Worm (Caenorhabditis elegans) whole organism, L1 larva: ENCODE results near the gene twk-28.

Experiments used
- blmp-1 ChIP-seq: fragments of 150-350 bp; optimal IDR thresholded peaks from 2 replicates; lab custom pipeline; 2014; ENCODE audit warnings: missing biosample characterization, missing genetic modification characterization
- dpl-1 ChIP-seq, 3 experiments: fragments of 150-350 bp in 2 of 3; sonication (generic microtip) in 1 of 3; optimal IDR thresholded peaks; 2 replicates each; lab custom pipeline; 2014 to 2017; ENCODE audit warnings: missing biosample characterization in 3 of 3, missing genetic modification characterization in 3 of 3, missing genetic modification reagents in 3 of 3
- elt-2 ChIP-seq: sonication (generic microtip); optimal IDR thresholded peaks from 2 replicates; lab custom pipeline; 2016; ENCODE audit warnings: missing genetic modification characterization, mild to moderate bottlenecking, inconsistent platforms, missing compliant biosample characterization, missing genetic modification reagents
- elt-3 ChIP-seq, 6 experiments: fragments of 150-350 bp in 1 of 6; sonication (generic microtip); optimal IDR thresholded peaks; 2 replicates each; lab custom pipeline; 2017 to 2018; ENCODE audit warnings: missing biosample characterization in 6 of 6, missing genetic modification characterization in 6 of 6, inconsistent platforms in 1 of 6
- fkh-10 ChIP-seq: sonication (generic microtip); optimal IDR thresholded peaks from 2 replicates; lab custom pipeline; 2017; ENCODE audit warnings: missing biosample characterization, missing genetic modification reagents, missing genetic modification characterization
- irx-1 ChIP-seq: sonication (generic microtip); optimal IDR thresholded peaks from 2 replicates; lab custom pipeline; 2016; ENCODE audit warnings: missing genetic modification characterization, missing compliant biosample characterization
- isw-1 ChIP-seq: fragments of 200-800 bp; sonication (Bioruptor generic); IDR thresholded peaks from 2 replicates; pipeline ENCODE4 v1.3.6; 2022; ENCODE audit warnings: missing genetic modification characterization, missing compliant biosample characterization
- lin-14 ChIP-seq: fragments of 200-800 bp; sonication (Bioruptor generic); optimal IDR thresholded peaks from 2 replicates; lab custom pipeline; 2018; ENCODE audit warnings: mild to moderate bottlenecking, missing genetic modification characterization, moderate library complexity, missing compliant biosample characterization
- lin-35 ChIP-seq, 2 experiments: fragments of 150-350 bp; optimal IDR thresholded peaks; 2 replicates each; lab custom pipeline; 2014; ENCODE audit warnings: missing biosample characterization in 2 of 2, missing genetic modification characterization in 2 of 2, missing genetic modification reagents in 2 of 2
- lsy-2 ChIP-seq, 2 experiments: fragments of 150-350 bp; optimal IDR thresholded peaks; 2 replicates each; lab custom pipeline; 2014; ENCODE audit warnings: missing biosample characterization in 2 of 2, missing genetic modification characterization in 2 of 2
- mdl-1 ChIP-seq, 2 experiments: fragments of 150-350 bp; optimal IDR thresholded peaks; 2 replicates each; lab custom pipeline; 2014 to 2017; ENCODE audit warnings: missing biosample characterization in 2 of 2, missing genetic modification characterization in 2 of 2, inconsistent platforms in 1 of 2
- nhr-19 ChIP-seq: fragments of 200-800 bp; sonication (Bioruptor generic); conservative IDR thresholded peaks from 2 replicates; pipeline ENCODE4 v1.3.6; 2022; ENCODE audit warnings: missing genetic modification characterization, missing compliant biosample characterization
- nhr-20 ChIP-seq: sonication (generic microtip); optimal IDR thresholded peaks from 2 replicates; lab custom pipeline; 2016; ENCODE audit warnings: mild to moderate bottlenecking, missing genetic modification characterization, missing compliant biosample characterization
- nhr-71 ChIP-seq: sonication (generic microtip); optimal IDR thresholded peaks from 2 replicates; lab custom pipeline; 2016; ENCODE audit warnings: mild to moderate bottlenecking, missing genetic modification characterization, moderate library complexity, missing compliant biosample characterization
- nhr-84 ChIP-seq: sonication (generic microtip); optimal IDR thresholded peaks from 2 replicates; lab custom pipeline; 2017; ENCODE audit warnings: missing biosample characterization, missing genetic modification characterization
- nhr-85 ChIP-seq: sonication (generic microtip); peaks from one replicate; lab custom pipeline; 2016; ENCODE audit warnings: missing genetic modification characterization, inconsistent platforms, missing compliant biosample characterization
- nhr-90 ChIP-seq: sonication (generic microtip); optimal IDR thresholded peaks from 2 replicates; lab custom pipeline; 2016; ENCODE audit warnings: mild to moderate bottlenecking, missing genetic modification characterization, missing compliant biosample characterization; ENCODE audit not compliant: poor library complexity
- pax-3 ChIP-seq: fragments of 200-800 bp; sonication (Bioruptor generic); optimal IDR thresholded peaks from 2 replicates; lab custom pipeline; 2018; ENCODE audit warnings: mild to moderate bottlenecking, missing genetic modification characterization, moderate library complexity, missing compliant biosample characterization
- rnt-1 ChIP-seq: sonication (generic microtip); optimal IDR thresholded peaks from 2 replicates; lab custom pipeline; 2016; ENCODE audit warnings: mild to moderate bottlenecking, missing genetic modification characterization, moderate library complexity, missing compliant biosample characterization
- skn-1 ChIP-seq: fragments of 150-350 bp; optimal IDR thresholded peaks from 2 replicates; lab custom pipeline; 2014; ENCODE audit warnings: missing biosample characterization, missing genetic modification characterization
- snu-23 ChIP-seq: sonication (generic microtip); optimal IDR thresholded peaks from 2 replicates; lab custom pipeline; 2016; ENCODE audit warnings: missing genetic modification characterization, missing compliant biosample characterization
- sptf-1 ChIP-seq: fragments of 150-350 bp; optimal IDR thresholded peaks from 2 replicates; lab custom pipeline; 2014; ENCODE audit warnings: missing biosample characterization, missing genetic modification characterization
- xbp-1 ChIP-seq: sonication (generic microtip); optimal IDR thresholded peaks from 2 replicates; lab custom pipeline; 2016; ENCODE audit warnings: missing genetic modification characterization, missing compliant biosample characterization
- zag-1 ChIP-seq: fragments of 150-350 bp; optimal IDR thresholded peaks from 2 replicates; lab custom pipeline; 2014; ENCODE audit warnings: missing biosample characterization, missing genetic modification characterization

The twk-28 gene

DNA sequence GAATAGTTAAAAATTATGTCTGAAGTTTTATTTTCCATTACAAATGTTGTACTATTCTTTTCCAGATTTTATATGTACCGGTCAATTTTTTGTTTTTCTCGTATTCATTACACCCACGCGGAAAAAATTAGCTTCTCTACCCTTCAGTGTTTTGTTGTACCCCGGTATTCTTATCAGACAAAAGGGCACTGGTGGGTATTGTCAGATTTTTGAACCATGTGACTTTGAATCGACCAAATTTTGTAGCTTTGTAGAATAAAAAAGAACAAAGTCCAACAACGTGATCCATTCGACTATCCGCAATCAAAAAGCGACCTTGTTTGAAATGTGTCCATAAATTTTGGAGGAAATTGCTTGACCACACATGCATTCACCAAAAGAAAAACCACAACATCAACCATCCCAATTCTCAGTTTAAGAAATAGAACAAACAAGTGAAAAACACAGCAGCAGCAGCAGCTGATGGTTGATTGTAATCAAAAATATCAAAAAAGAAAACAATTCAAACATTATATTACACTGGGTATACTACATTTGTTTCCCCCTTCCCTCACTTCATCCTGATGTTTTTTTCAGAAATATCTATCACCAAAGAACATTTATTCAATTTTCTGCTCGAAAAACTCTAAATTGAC is 34.5 kb downstream of the twk-28 start:
- TF ChIP-seq mdl-1 (tag; optimal IDR thresholded peaks at IDR 0.05; lab: Kevin White, UChicago), result peak in 1 of 2 experiments; percentile 83
- TF ChIP-seq isw-1 (GFP tag; lab: Robert Waterston, UW), result no peak
- TF ChIP-seq skn-1 (tag; lab: Kevin White, UChicago), result no peak
- TF ChIP-seq nhr-71, result peak; percentile 49
- TF ChIP-seq nhr-20 (tag; lab: Kevin White, UChicago), result peak; percentile 44
- peak in 1 of 2 experiments; percentile 56 for TF ChIP-seq lin-35 (GFP tag; optimal IDR thresholded peaks at IDR 0.05; lab: Kevin White, UChicago)
- peak; percentile 35 for TF ChIP-seq nhr-90 (tag; lab: Kevin White, UChicago)
- peak; percentile 40 for TF ChIP-seq blmp-1 (tag; lab: Kevin White, UChicago)
- peak; percentile 10 for TF ChIP-seq snu-23 (GFP tag; lab: Kevin White, UChicago)
- peak in 1 of 2 experiments; percentile 32 for TF ChIP-seq lsy-2 (tag; optimal IDR thresholded peaks at IDR 0.05; lab: Kevin White, UChicago)
- no peak for TF ChIP-seq sptf-1
- peak; percentile 48 for TF ChIP-seq lin-14 (GFP tag; lab: Kevin White, UChicago)
- TF ChIP-seq nhr-19 (GFP tag; lab: Robert Waterston, UW), result peak; percentile 30
- no peak for TF ChIP-seq pax-3
- TF ChIP-seq elt-2, result peak; percentile 61
- TF ChIP-seq dpl-1 (GFP tag; optimal IDR thresholded peaks at IDR 0.05; lab: Kevin White, UChicago), result no peak
- peak; percentile 82 for TF ChIP-seq nhr-85 (tag; lab: Kevin White, UChicago)
- TF ChIP-seq irx-1 (tag; lab: Kevin White, UChicago), result no peak
- TF ChIP-seq elt-3 (tag; optimal IDR thresholded peaks at IDR 0.05; lab: Kevin White, UChicago), result peak in 2 of 6 experiments; percentile 48 to 64
- TF ChIP-seq, all 84 proteins: peak for 13

DNA sequence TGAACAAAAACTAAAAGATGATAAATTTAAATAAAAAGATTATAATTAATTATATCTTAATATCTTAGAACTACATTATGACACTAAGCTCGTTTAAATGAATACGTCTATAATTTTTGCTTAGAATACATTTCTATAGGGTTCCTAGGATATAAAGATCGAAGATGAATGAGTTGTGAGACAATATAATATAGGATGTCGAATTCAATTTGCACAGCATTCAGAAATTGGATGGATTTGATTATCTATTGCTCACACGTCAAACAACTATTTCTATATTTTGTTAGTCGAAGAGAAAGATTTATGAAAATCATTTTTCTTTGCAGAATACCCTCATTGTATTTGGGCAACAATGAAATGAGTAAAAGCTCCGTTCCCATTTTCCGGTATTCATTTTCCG is 40.2 kb downstream of the twk-28 start:
- peak; percentile 26 for TF ChIP-seq lin-14 (GFP tag; lab: Kevin White, UChicago)
- TF ChIP-seq nhr-84, result no peak
- TF ChIP-seq fkh-10, result peak; percentile 43

DNA sequence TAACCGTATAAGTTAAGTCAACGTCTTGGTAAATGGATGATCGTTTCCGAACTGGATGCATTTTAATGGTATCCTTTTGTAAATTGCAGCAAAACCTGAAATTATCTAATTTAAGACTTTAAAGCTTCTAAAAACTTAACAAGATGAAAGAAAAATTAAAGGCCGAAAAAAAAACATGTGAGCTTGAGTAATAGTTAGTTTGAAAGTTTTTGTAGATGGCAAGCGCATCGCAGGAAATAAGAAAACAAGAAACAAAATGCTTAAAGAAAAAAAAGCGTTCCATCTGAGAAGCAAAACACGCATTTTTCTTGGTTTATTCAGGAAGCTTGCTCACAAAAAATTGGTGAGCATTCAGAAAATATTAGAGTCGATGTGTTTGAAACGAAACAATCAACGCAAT is 43.4 kb downstream of the twk-28 start, which contains the start of gene rab-37:
Gene rab-37, minus strand, starts transcription at position 101 of the 400 bp plus-strand sequence.
- TF ChIP-seq zag-1 (tag; lab: Kevin White, UChicago) (no peak), irx-1 (tag; lab: Kevin White, UChicago) (no peak), xbp-1 (tag; lab: Kevin White, UChicago) (no peak), rnt-1 (no peak)
